Fruit fly (Drosophila melanogaster) S2 (cell line): ENCODE data around the gene cac.

ENCODE experiments used
- CG8478 ChIP-seq: fragments of >200 bp; optimal IDR thresholded peaks from 2 replicates; lab custom pipeline; 2018
- CTCF ChIP-seq, 2 experiments: fragments of >200 bp; optimal IDR thresholded peaks; 2 replicates each; lab custom pipeline; 2018

- TF ChIP-seq CTCF (optimal IDR thresholded peaks at IDR 0.05; lab: Kevin White, UChicago) = no peak
- TF ChIP-seq CG8478 = no peak
Observed at dm6 chrX:11920959-11921358, 63.9 kb downstream of the cac start.
